Worm (Caenorhabditis elegans) whole organism, midembryonic: ENCODE results near the gene npl-4.1.

Source experiments
- T22C8.4 ChIP-seq: fragments of 200-800 bp; sonication (Bioruptor generic); IDR thresholded peaks from 2 replicates; pipeline ENCODE4 v1.3.6; 2022; ENCODE audit warnings: missing genetic modification characterization, missing compliant biosample characterization
- cog-1 ChIP-seq: sonication (generic microtip); optimal IDR thresholded peaks from 2 replicates; lab custom pipeline; 2016; ENCODE audit warnings: missing genetic modification characterization, missing compliant biosample characterization
- flt-1 ChIP-seq: fragments of 200-800 bp; sonication (Bioruptor generic); IDR thresholded peaks from 2 replicates; pipeline ENCODE4 v1.3.6; 2022; ENCODE audit warnings: missing genetic modification characterization, missing compliant biosample characterization
- ref-1 ChIP-seq: fragments of 200-800 bp; sonication (Bioruptor generic); conservative IDR thresholded peaks from 2 replicates; pipeline ENCODE4 v1.3.6; 2022; ENCODE audit warnings: missing genetic modification reagents, missing genetic modification characterization, missing compliant biosample characterization
- tab-1 ChIP-seq: fragments of 200-800 bp; sonication (Bioruptor generic); IDR thresholded peaks from 2 replicates; pipeline ENCODE4 v1.3.6; 2022; ENCODE audit warnings: missing genetic modification characterization, missing compliant biosample characterization
- ztf-23 ChIP-seq: fragments of 200-800 bp; sonication (Bioruptor generic); IDR thresholded peaks from 2 replicates; pipeline ENCODE4 v1.3.6; 2022; ENCODE audit warnings: missing genetic modification reagents, missing genetic modification characterization, missing compliant biosample characterization

DNA sequence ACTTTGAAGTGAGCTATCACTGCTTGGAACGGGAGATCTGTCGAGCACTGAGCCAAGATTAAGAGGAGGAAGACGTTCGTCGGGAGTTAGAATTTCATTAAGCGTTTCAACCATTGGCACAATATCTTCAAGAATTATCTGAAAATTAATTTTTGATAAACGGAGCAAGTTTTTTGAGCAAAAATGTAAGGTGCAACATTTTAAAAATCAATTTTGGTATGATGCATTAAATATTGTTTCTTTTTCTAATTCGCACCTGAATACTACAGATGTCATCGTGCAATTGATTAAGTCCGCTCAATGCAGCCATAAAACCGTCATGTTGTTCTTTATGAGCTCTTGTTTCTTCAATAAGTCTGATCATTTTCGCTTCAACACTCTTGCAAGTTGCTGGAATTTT, 17.1 kb downstream of the npl-4.1 start, which contains the start of gene ddl-1:
- TF ChIP-seq flt-1 (GFP tag; lab: Robert Waterston, UW) (no peak), T22C8.4 (no peak), cog-1 (tag; lab: Kevin White, UChicago) (no peak), tab-1 (GFP tag; lab: Robert Waterston, UW) (no peak), ztf-23 (GFP tag; lab: Robert Waterston, UW) (no peak), ref-1 (GFP tag; lab: Robert Waterston, UW) (no peak)
